Worm (Caenorhabditis elegans) whole organism, mixed stage, embryonic: ENCODE measurements around the gene nlp-50.

Source experiments
- blmp-1 ChIP-seq: fragments of 150-350 bp; optimal IDR thresholded peaks from 2 replicates; lab custom pipeline; 2014; ENCODE audit warnings: missing biosample characterization, missing genetic modification characterization
- ceh-39 ChIP-seq: fragments of 150-350 bp; optimal IDR thresholded peaks from 2 replicates; lab custom pipeline; 2014; ENCODE audit warnings: missing biosample characterization, missing genetic modification characterization
- ces-1 ChIP-seq: fragments of 150-350 bp; optimal IDR thresholded peaks from 2 replicates; lab custom pipeline; 2014; ENCODE audit warnings: missing biosample characterization, missing genetic modification reagents, missing genetic modification characterization
- elt-1 ChIP-seq: sonication (generic microtip); optimal IDR thresholded peaks from 2 replicates; lab custom pipeline; 2017; ENCODE audit warnings: missing genetic modification characterization, mild to moderate bottlenecking, missing compliant biosample characterization, antibody characterized with exemption, moderate library complexity, borderline replicate concordance; ENCODE audit not compliant: insufficient read depth
- ham-2 ChIP-seq: fragments of 200-800 bp; sonication (Bioruptor generic); optimal IDR thresholded peaks from 2 replicates; lab custom pipeline; 2018; ENCODE audit warnings: mild to moderate bottlenecking, missing genetic modification characterization, missing compliant biosample characterization
- hlh-1 ChIP-seq: fragments of 150-350 bp; optimal IDR thresholded peaks from 2 replicates; lab custom pipeline; 2014; ENCODE audit warnings: missing biosample characterization, missing genetic modification reagents, missing genetic modification characterization
- lsy-2 ChIP-seq: fragments of 150-350 bp; optimal IDR thresholded peaks from 2 replicates; lab custom pipeline; 2014; ENCODE audit warnings: missing biosample characterization, missing genetic modification characterization
- mep-1 ChIP-seq: fragments of 150-350 bp; optimal IDR thresholded peaks from 2 replicates; lab custom pipeline; 2017; ENCODE audit warnings: missing biosample characterization, missing genetic modification reagents, missing genetic modification characterization, inconsistent platforms
- snpc-4 ChIP-seq: fragments of 150-350 bp; optimal IDR thresholded peaks from 2 replicates; lab custom pipeline; 2014; ENCODE audit warnings: missing biosample characterization, missing genetic modification characterization
- unc-39 ChIP-seq: fragments of 150-350 bp; optimal IDR thresholded peaks from 2 replicates; lab custom pipeline; 2014; ENCODE audit warnings: missing biosample characterization, missing genetic modification characterization

ce11 chrII:6736604-6737003 lies 28.2 kb upstream of the nlp-50 start, which contains the start of gene T14B4.1:
- no peak for TF ChIP-seq blmp-1 (tag; lab: Kevin White, UChicago)
- no peak for TF ChIP-seq snpc-4 (tag; lab: Kevin White, UChicago)
- no peak for TF ChIP-seq ceh-39 (tag; lab: Kevin White, UChicago)
- TF ChIP-seq elt-1, result no peak
- TF ChIP-seq hlh-1 (tag; lab: Kevin White, UChicago), result no peak
- no peak for TF ChIP-seq ces-1 (GFP tag; lab: Kevin White, UChicago)
- TF ChIP-seq ham-2 (GFP tag; lab: Kevin White, UChicago), result no peak
- TF ChIP-seq lsy-2 (tag; lab: Kevin White, UChicago), result no peak
- no peak for TF ChIP-seq unc-39 (tag; lab: Kevin White, UChicago)
- TF ChIP-seq mep-1 (tag; lab: Kevin White, UChicago), result no peak
